Worm (Caenorhabditis elegans): Measurements from ENCODE around the gene F15B10.3.
A peak's percentile ranks its signal among the peaks of the same experiment; 100 is the strongest.

Gene F15B10.3

DNA sequence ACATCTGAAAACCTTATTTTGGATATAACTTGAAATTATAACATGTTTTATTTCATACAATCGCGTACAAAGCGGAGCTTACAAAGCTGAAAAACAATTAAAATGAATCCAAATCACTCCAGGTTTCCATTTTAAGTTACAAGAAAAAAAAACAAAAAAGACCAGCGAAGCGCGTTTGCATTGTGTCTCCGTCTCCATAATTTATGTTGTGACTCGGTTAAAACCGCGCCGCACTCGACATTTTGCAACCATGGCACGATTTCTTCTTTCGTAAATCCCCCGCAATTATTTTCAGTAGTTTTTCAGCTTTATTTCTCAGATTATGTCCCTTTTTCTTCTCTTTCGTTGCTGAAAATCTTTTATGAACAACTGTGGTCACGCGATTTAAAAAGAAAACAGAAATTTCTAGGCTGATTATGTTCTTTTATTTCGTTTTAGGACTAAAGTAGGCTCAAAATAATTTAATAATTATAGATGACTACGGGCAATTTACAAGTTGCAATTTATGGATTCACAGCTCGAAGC, 17.0 kb upstream of the F15B10.3 start, which contains the start of the genes F38A5.2 and dnj-11 (continued):
- TF ChIP-seq egrh-3 (GFP tag; IDR thresholded peaks at IDR 0.05) (0 out of 2 replicates have a peak, but pooled peaks have one; percentile 24), dox-1 (GFP tag; IDR thresholded peaks at IDR 0.05) (peak; percentile 76; the same call in 1 of the 2 replicates), nhr-80 (tag; optimal IDR thresholded peaks at IDR 0.05) (peak; percentile 40), F49E8.2 (tag; optimal IDR thresholded peaks at IDR 0.05; ENCODE audit: insufficient read depth) (peak; percentile 49), Y53G8AR.9 (GFP tag; conservative IDR thresholded peaks at IDR 0.05) (no peak), bed-2 (GFP tag; IDR thresholded peaks at IDR 0.05) (no peak), snpc-1.3 (tag; optimal IDR thresholded peaks at IDR 0.05; ENCODE audit: insufficient read depth) (peak; percentile 42), ceh-27 (GFP tag; optimal IDR thresholded peaks at IDR 0.05) (peak; percentile 73), dpl-1 (GFP tag; optimal IDR thresholded peaks at IDR 0.05) (peak; percentile 25), hmg-1.2 (GFP tag; IDR thresholded peaks at IDR 0.05) (peak; percentile 95), pbrm-1 (GFP tag; IDR thresholded peaks at IDR 0.05) (peak; percentile 67), ceh-58 (GFP tag; IDR thresholded peaks at IDR 0.05) (no peak), ceh-100 (GFP tag; IDR thresholded peaks at IDR 0.05) (peak; percentile 54; the same call in 1 of the 2 replicates), F23B12.7 (tag; optimal IDR thresholded peaks at IDR 0.05; ENCODE audit: insufficient read depth) (peak; percentile 90), lin-54 (GFP tag; optimal IDR thresholded peaks at IDR 0.05) (peak; percentile 47), atf-7 (tag; optimal IDR thresholded peaks at IDR 0.05) (no peak), K12H6.12 (tag; optimal IDR thresholded peaks at IDR 0.05) (peak; percentile 48), nhr-27 (tag; optimal IDR thresholded peaks at IDR 0.05) (no peak), T26A5.8 (tag; optimal IDR thresholded peaks at IDR 0.05) (no peak), pha-4 (tag; optimal IDR thresholded peaks at IDR 0.05) (peak; percentile 66), lsl-1 (GFP tag; optimal IDR thresholded peaks at IDR 0.05) (peak; percentile 46), aptf-3 (GFP tag; IDR thresholded peaks at IDR 0.05) (no peak), sea-2 (GFP tag; IDR thresholded peaks at IDR 0.05) (no peak), rpc-1 (optimal IDR thresholded peaks at IDR 0.05) (peak; percentile 3), rpc-1 (tag; optimal IDR thresholded peaks at IDR 0.05) (no peak), hsf-1 (GFP tag; IDR thresholded peaks at IDR 0.05) (no peak), cebp-1 (GFP tag; IDR thresholded peaks at IDR 0.05) (no peak), cebp-1 (tag; optimal IDR thresholded peaks at IDR 0.05) (peak; percentile 75), tbp1 (GFP tag; optimal IDR thresholded peaks at IDR 0.05) (peak; percentile 49), nfyb-1 (GFP tag; IDR thresholded peaks at IDR 0.05) (no peak), efl-1 (GFP tag; optimal IDR thresholded peaks at IDR 0.05) (peak; percentile 61), D2030.7 (GFP tag; IDR thresholded peaks at IDR 0.05) (peak; percentile 69), nhr-120 (GFP tag; IDR thresholded peaks at IDR 0.05) (no peak)

DNA sequence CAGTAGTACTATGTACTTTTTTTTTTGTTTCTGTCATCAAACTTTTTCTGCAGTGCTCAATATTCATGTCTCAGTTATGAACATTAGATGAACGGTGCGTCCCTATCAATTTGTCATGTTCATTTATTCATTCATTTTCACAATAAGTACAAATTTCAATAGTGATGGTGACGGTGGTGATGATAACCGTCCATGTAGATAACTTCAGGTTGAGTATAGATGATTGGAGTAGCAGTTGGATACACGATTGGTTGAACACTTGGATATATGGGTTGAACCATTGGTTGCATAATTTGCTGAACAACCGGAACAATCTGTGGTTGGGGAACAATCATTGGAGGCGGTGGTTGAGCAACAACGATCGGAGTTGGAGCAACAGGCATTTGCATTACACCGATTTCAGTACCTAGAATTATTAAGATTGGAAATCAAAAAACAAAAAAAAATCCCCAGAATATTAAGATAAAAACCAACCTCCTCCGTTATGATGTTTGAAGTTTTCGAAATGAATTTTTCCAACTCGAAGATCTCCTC, 14.3 kb upstream of the F15B10.3 start:
- TF ChIP-seq hrde-1 (tag; optimal IDR thresholded peaks at IDR 0.05; ENCODE audit: borderline replicate concordance) (peak; percentile 65), cebp-2 (GFP tag; IDR thresholded peaks at IDR 0.05) (no peak), tbx-9 (tag; optimal IDR thresholded peaks at IDR 0.05; ENCODE audit: borderline replicate concordance) (no peak), mel-28 (tag; optimal IDR thresholded peaks at IDR 0.05; ENCODE audit: borderline replicate concordance) (no peak), Y53F4B.3 (GFP tag; IDR thresholded peaks at IDR 0.05) (no peak), pbrm-1 (GFP tag; IDR thresholded peaks at IDR 0.05) (no peak), attf-3 (GFP tag; conservative IDR thresholded peaks at IDR 0.05) (no peak), madf-8 (GFP tag; conservative IDR thresholded peaks at IDR 0.05) (no peak; the same call in 1 of the 2 replicates), sptf-2 (GFP tag; optimal IDR thresholded peaks at IDR 0.05) (no peak), sdz-38 (tag; optimal IDR thresholded peaks at IDR 0.05) (no peak), rpc-1 (optimal IDR thresholded peaks at IDR 0.05) (no peak), rpc-1 (tag; optimal IDR thresholded peaks at IDR 0.05) (no peak), lin-35 (GFP tag; optimal IDR thresholded peaks at IDR 0.05) (peak in 1 of 3 experiments; percentile 21), rec-8 (tag; optimal IDR thresholded peaks at IDR 0.05) (no peak), B0336.3 (GFP tag; IDR thresholded peaks at IDR 0.05) (peak; percentile 51; the same call in 1 of the 2 replicates), snpc-4 (GFP tag; optimal IDR thresholded peaks at IDR 0.05) (no peak), snpc-4 (tag; optimal IDR thresholded peaks at IDR 0.05) (peak in 1 of 4 experiments; percentile 61), F23B12.7 (tag; optimal IDR thresholded peaks at IDR 0.05; ENCODE audit: insufficient read depth) (no peak), lsy-27 (tag; optimal IDR thresholded peaks at IDR 0.05; ENCODE audit: borderline replicate concordance, insufficient read depth) (no peak)

Measured in whole organism, young adult.